Worm (Caenorhabditis elegans): ENCODE measurements around the gene csn-4.

The csn-4 gene

DNA sequence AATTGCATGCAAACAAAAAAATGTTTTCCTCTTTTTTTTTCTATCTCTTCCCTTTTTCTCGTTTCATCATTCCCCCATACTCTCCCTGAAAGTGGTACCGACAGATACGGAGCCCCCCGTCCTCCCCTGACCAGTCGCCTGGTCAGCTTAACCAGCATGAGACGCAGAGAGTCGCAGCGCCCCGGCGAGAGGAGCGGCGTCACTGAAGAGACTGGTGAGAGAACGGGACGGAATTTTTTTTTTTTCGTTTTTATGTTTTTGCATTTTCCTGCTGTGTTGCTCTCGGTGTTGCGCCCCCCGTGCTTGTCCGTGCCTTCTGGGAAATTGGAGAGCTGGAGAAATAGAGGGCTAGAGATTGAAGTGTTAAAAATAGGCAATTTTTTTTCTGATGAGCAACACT lies 16.4 kb downstream of the csn-4 start (continued):
- TF ChIP-seq nhr-11 (tag; optimal IDR thresholded peaks at IDR 0.05) (peak; percentile 85), pha-4 (GFP tag; IDR thresholded peaks at IDR 0.05) (peak; percentile 85), pha-4 (tag; optimal IDR thresholded peaks at IDR 0.05) (no peak), ceh-62 (tag; optimal IDR thresholded peaks at IDR 0.05) (no peak), nhr-10 (tag; optimal IDR thresholded peaks at IDR 0.05) (peak; percentile 34), saeg-2 (GFP tag; IDR thresholded peaks at IDR 0.05) (peak; percentile 88), mxl-3 (GFP tag; optimal IDR thresholded peaks at IDR 0.05) (peak; percentile 23), nhr-48 (tag; optimal IDR thresholded peaks at IDR 0.05) (peak; percentile 86), ztf-7 (tag; optimal IDR thresholded peaks at IDR 0.05) (no peak), zfp-3 (GFP tag; conservative IDR thresholded peaks at IDR 0.05) (no peak), lin-13 (GFP tag; optimal IDR thresholded peaks at IDR 0.05) (peak; percentile 67), lir-3 (tag; optimal IDR thresholded peaks at IDR 0.05) (no peak), zip-11 (GFP tag; IDR thresholded peaks at IDR 0.05) (no peak), spr-1 (tag; optimal IDR thresholded peaks at IDR 0.05) (peak; percentile 61), attf-4 (tag; optimal IDR thresholded peaks at IDR 0.05) (peak; percentile 40), nhr-42 (GFP tag; IDR thresholded peaks at IDR 0.05) (peak; percentile 81), set-16 (GFP tag; IDR thresholded peaks at IDR 0.05) (peak; percentile 95), rbr-2 (tag; optimal IDR thresholded peaks at IDR 0.05) (peak; percentile 91), T26A8.4 (GFP tag; IDR thresholded peaks at IDR 0.05) (peak; percentile 88), ceh-28 (tag; optimal IDR thresholded peaks at IDR 0.05) (no peak), Y75B8A.6 (GFP tag; IDR thresholded peaks at IDR 0.05) (no peak), sdz-12 (GFP tag; optimal IDR thresholded peaks at IDR 0.05) (no peak), php-3 (GFP tag; IDR thresholded peaks at IDR 0.05) (peak; percentile 59; the same call in 1 of the 2 replicates), cey-2 (tag; optimal IDR thresholded peaks at IDR 0.05; ENCODE audit: borderline replicate concordance, insufficient read depth) (no peak), unc-62 (GFP tag; optimal IDR thresholded peaks at IDR 0.05 in 1 of 2) (peak in 1 of 2 experiments; percentile 51), unc-62 (tag; optimal IDR thresholded peaks at IDR 0.05) (no peak), nhr-6 (tag; optimal IDR thresholded peaks at IDR 0.05) (peak; percentile 52), fkh-10 (GFP tag; optimal IDR thresholded peaks at IDR 0.05) (peak; percentile 97), nhr-111 (GFP tag; optimal IDR thresholded peaks at IDR 0.05) (no peak), ZK546.5 (tag; optimal IDR thresholded peaks at IDR 0.05) (peak in 1 of 2 experiments; percentile 17)

DNA sequence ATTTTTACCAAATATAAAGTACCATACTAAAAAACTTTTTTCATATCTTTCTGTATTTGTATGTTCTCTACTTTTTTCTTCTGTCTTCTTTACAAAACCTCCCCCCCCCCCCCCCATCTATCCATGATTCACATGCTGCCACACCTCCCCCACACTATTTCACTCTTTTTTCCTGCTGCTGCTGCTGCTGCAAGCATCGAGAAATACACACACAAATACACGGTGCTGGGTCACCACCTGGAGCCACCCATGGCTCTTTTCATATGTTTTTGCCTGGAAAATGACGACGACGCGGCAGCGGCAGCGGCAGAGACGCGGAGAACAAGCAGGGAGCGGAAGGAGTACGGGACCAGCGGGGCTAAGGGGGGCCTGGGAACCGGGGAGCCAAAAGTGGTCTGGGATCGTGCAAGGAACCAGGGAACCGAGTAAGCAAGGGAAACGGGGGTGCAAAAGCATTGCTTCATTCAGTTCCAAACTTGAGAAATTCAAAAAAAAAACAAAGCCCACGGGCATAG lies 18.0 kb downstream of the csn-4 start:
- no peak for TF ChIP-seq F37D6.2 (tag; optimal IDR thresholded peaks at IDR 0.05)
- peak; percentile 33; the same call in 1 of the 2 replicates for TF ChIP-seq pha-4 (GFP tag; IDR thresholded peaks at IDR 0.05)
- TF ChIP-seq pha-4 (tag; optimal IDR thresholded peaks at IDR 0.05) = no peak
- TF ChIP-seq daf-16 (GFP tag; optimal IDR thresholded peaks at IDR 0.05) = no peak
- peak; percentile 2 for TF ChIP-seq daf-16 (tag; optimal IDR thresholded peaks at IDR 0.05)
- peak; percentile 65 for TF ChIP-seq aha-1 (tag)
- TF ChIP-seq hlh-11 (tag; optimal IDR thresholded peaks at IDR 0.05) = peak; percentile 72
- TF ChIP-seq set-16 (GFP tag; IDR thresholded peaks at IDR 0.05) = peak; percentile 92

DNA sequence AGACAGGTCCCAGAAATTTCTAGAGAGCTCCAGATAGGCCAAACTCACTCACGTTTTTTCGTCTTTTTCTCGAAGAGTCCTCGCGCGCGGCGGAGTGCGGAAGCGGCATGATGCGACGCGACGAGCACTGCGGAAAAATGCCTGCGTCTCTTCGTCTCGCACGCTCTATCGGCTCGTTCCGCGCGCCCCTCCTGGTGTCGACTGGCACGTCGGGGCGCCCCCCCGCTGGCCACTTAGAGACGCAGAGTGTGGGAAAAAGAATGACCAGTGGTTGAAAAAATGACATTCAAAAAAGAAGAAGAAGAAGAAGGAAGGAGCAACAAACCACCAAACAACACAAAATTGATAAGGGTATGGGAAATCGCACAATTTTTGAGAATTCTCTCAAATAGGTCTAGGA lies 19.4 kb downstream of the csn-4 start, which contains the start of gene znf-782:
Gene znf-782, minus strand, starts transcription at position 96 of the 400 bp plus-strand sequence.
- TF ChIP-seq cey-2 (tag; optimal IDR thresholded peaks at IDR 0.05; ENCODE audit: borderline replicate concordance, insufficient read depth) (no peak), ceh-20 (GFP tag; IDR thresholded peaks at IDR 0.05) (no peak), spr-1 (tag; optimal IDR thresholded peaks at IDR 0.05) (peak; percentile 87), hlh-30 (tag; optimal IDR thresholded peaks at IDR 0.05; ENCODE audit: insufficient read depth) (peak; percentile 62), F49E8.2 (tag; optimal IDR thresholded peaks at IDR 0.05; ENCODE audit: borderline replicate concordance) (no peak), sdz-12 (GFP tag; optimal IDR thresholded peaks at IDR 0.05) (no peak), ama-1 (optimal IDR thresholded peaks at IDR 0.05) (no peak), zip-2 (tag; optimal IDR thresholded peaks at IDR 0.05) (no peak), php-3 (GFP tag; IDR thresholded peaks at IDR 0.05) (peak; percentile 67), gei-8 (GFP tag; optimal IDR thresholded peaks at IDR 0.05) (no peak), F37D6.2 (tag; optimal IDR thresholded peaks at IDR 0.05) (peak; percentile 65), T26A8.4 (GFP tag; IDR thresholded peaks at IDR 0.05) (peak; percentile 59), madf-5 (GFP tag; IDR thresholded peaks at IDR 0.05) (no peak), ztf-11 (tag; optimal IDR thresholded peaks at IDR 0.05) (no peak), pha-4 (GFP tag; IDR thresholded peaks at IDR 0.05) (peak; percentile 67; the same call in 1 of the 2 replicates), pha-4 (tag; optimal IDR thresholded peaks at IDR 0.05) (no peak), jun-1 (tag; optimal IDR thresholded peaks at IDR 0.05) (no peak), zag-1 (tag; optimal IDR thresholded peaks at IDR 0.05) (no peak), nhr-28 (tag; optimal IDR thresholded peaks at IDR 0.05) (peak; percentile 52), dmd-6 (GFP tag; IDR thresholded peaks at IDR 0.05) (peak; percentile 41; the same call in 1 of the 2 replicates), fos-1 (tag; optimal IDR thresholded peaks at IDR 0.05) (no peak), nhr-76 (tag; optimal IDR thresholded peaks at IDR 0.05) (no peak), nhr-111 (GFP tag; optimal IDR thresholded peaks at IDR 0.05) (peak; percentile 41), F44E2.7 (GFP tag; IDR thresholded peaks at IDR 0.05) (no peak)
